Worm (Caenorhabditis elegans) whole organism, L4 larva: Measurements from ENCODE around the gene K05F1.14.
"Not testable (repeated sequence)": the region's sequence is repeated elsewhere in the genome, so short reads cannot be mapped to it uniquely, and the experiment has no call there.

Source experiments
- F37D6.2 ChIP-seq: sonication (generic microtip); optimal IDR thresholded peaks from 2 replicates; lab custom pipeline; 2016; ENCODE audit warnings: mild to moderate bottlenecking, missing genetic modification characterization, missing compliant biosample characterization
- F44E2.7 ChIP-seq: fragments of 200-800 bp; sonication (Bioruptor generic); IDR thresholded peaks from 2 replicates; pipeline ENCODE4 v2.1.2; 2022; ENCODE audit warnings: missing genetic modification characterization, missing compliant biosample characterization
- F49E8.2 ChIP-seq: sonication (generic microtip); optimal IDR thresholded peaks from 2 replicates; lab custom pipeline; 2016; ENCODE audit warnings: missing compliant biosample characterization, mild to moderate bottlenecking, missing genetic modification characterization, borderline replicate concordance
- ZK337.2 ChIP-seq: fragments of 200-800 bp; sonication (Bioruptor generic); IDR thresholded peaks from 2 replicates; pipeline ENCODE4 v1.3.6; 2022; ENCODE audit warnings: missing genetic modification reagents, missing genetic modification characterization, missing compliant biosample characterization
- ama-1 ChIP-seq: fragments of 150-350 bp; optimal IDR thresholded peaks from 2 replicates; lab custom pipeline; 2014; ENCODE audit warnings: inconsistent platforms, mixed read lengths
- arid-1 ChIP-seq: fragments of 200-800 bp; sonication (Bioruptor generic); conservative IDR thresholded peaks from 2 replicates; pipeline ENCODE4 v1.3.6; 2022; ENCODE audit warnings: missing genetic modification reagents, missing genetic modification characterization, missing compliant biosample characterization
- ceh-28 ChIP-seq: fragments of 150-350 bp; optimal IDR thresholded peaks from 2 replicates; lab custom pipeline; 2014; ENCODE audit warnings: missing biosample characterization, missing genetic modification reagents, missing genetic modification characterization
- cey-2 ChIP-seq: sonication (generic microtip); optimal IDR thresholded peaks from 3 replicates; lab custom pipeline; 2017; ENCODE audit warnings: missing genetic modification characterization, mild to moderate bottlenecking, missing compliant biosample characterization, antibody characterized with exemption, borderline replicate concordance; ENCODE audit not compliant: insufficient read depth
- daf-8 ChIP-seq: fragments of 200-800 bp; sonication (Bioruptor generic); IDR thresholded peaks from 2 replicates; pipeline ENCODE4 v1.3.6; 2022; ENCODE audit warnings: missing genetic modification characterization, missing compliant biosample characterization
- dpl-1 ChIP-seq: fragments of 150-350 bp; optimal IDR thresholded peaks from 2 replicates; lab custom pipeline; 2014; ENCODE audit warnings: missing biosample characterization, missing genetic modification reagents, missing genetic modification characterization
- duxl-1 ChIP-seq: sonication (generic microtip); optimal IDR thresholded peaks from 2 replicates; lab custom pipeline; 2016; ENCODE audit warnings: mild to moderate bottlenecking, missing genetic modification characterization, moderate library complexity, missing compliant biosample characterization; ENCODE audit not compliant: poor library complexity
- dve-1 ChIP-seq: sonication (generic microtip); optimal IDR thresholded peaks from 2 replicates; lab custom pipeline; 2017; ENCODE audit warnings: antibody characterized with exemption, mild to moderate bottlenecking, missing genetic modification characterization, missing compliant biosample characterization; ENCODE audit not compliant: insufficient read depth
- egl-27 ChIP-seq: sonication (generic microtip); optimal IDR thresholded peaks from 3 replicates; lab custom pipeline; 2017; ENCODE audit warnings: missing biosample characterization, missing genetic modification reagents, missing genetic modification characterization
- gei-8 ChIP-seq: fragments of 200-800 bp; sonication (Bioruptor generic); optimal IDR thresholded peaks from 2 replicates; lab custom pipeline; 2018; ENCODE audit warnings: mild to moderate bottlenecking, missing genetic modification characterization, missing compliant biosample characterization
- hif-1 ChIP-seq, 2 experiments: sonication (generic microtip); optimal IDR thresholded peaks; 2 replicates each; lab custom pipeline; 2016 to 2017; ENCODE audit warnings: missing compliant biosample characterization in 2 of 2, missing genetic modification characterization in 2 of 2, missing genetic modification reagents in 2 of 2, missing genotype in 2 of 2, mild to moderate bottlenecking in 1 of 2
- hlh-11 ChIP-seq: fragments of 200-800 bp; sonication (Bioruptor generic); optimal IDR thresholded peaks from 2 replicates; lab custom pipeline; 2018; ENCODE audit warnings: mild to moderate bottlenecking, missing genetic modification characterization, missing compliant biosample characterization
- hmg-1.1 ChIP-seq: fragments of 200-800 bp; sonication (Bioruptor generic); IDR thresholded peaks from 2 replicates; pipeline ENCODE4 v1.3.6; 2022; ENCODE audit warnings: missing genetic modification reagents, missing genetic modification characterization, missing compliant biosample characterization
- lin-13 ChIP-seq: fragments of 150-350 bp; optimal IDR thresholded peaks from 2 replicates; lab custom pipeline; 2014; ENCODE audit warnings: missing biosample characterization, missing genetic modification reagents, missing genetic modification characterization
- lin-15B ChIP-seq: fragments of 150-350 bp; sonication (generic microtip); optimal IDR thresholded peaks from 3 replicates; lab custom pipeline; 2014; ENCODE audit warnings: missing biosample characterization, missing genetic modification characterization
- lin-29 ChIP-seq: fragments of 200-800 bp; sonication (Bioruptor generic); IDR thresholded peaks from 2 replicates; pipeline ENCODE4 v1.3.6; 2022; ENCODE audit warnings: missing genetic modification reagents, missing genetic modification characterization, missing compliant biosample characterization
- lin-39 ChIP-seq: fragments of 150-350 bp; optimal IDR thresholded peaks from 2 replicates; lab custom pipeline; 2014; ENCODE audit warnings: missing biosample characterization, missing genetic modification reagents, missing genetic modification characterization
- lsy-2 ChIP-seq, 2 experiments: fragments of 150-350 bp in 1 of 2; sonication (generic microtip) in 1 of 2; optimal IDR thresholded peaks; 2 replicates each; lab custom pipeline; 2014 to 2017; ENCODE audit warnings: missing biosample characterization in 2 of 2, missing genetic modification characterization in 2 of 2
- mdl-1 ChIP-seq, 2 experiments: fragments of 150-350 bp in 1 of 2; sonication (generic microtip) in 1 of 2; optimal IDR thresholded peaks; 2 replicates each; lab custom pipeline; 2014 to 2017; ENCODE audit warnings: missing biosample characterization in 2 of 2, missing genetic modification characterization in 2 of 2
- mes-2 ChIP-seq: sonication (generic microtip); optimal IDR thresholded peaks from 2 replicates; lab custom pipeline; 2016; ENCODE audit warnings: missing genotype, mild to moderate bottlenecking, missing genetic modification characterization, missing compliant biosample characterization; ENCODE audit not compliant: poor library complexity, severe bottlenecking
- mxl-2 ChIP-seq: fragments of 200-800 bp; sonication (Bioruptor generic); conservative IDR thresholded peaks from 2 replicates; pipeline ENCODE4 v1.3.6; 2022; ENCODE audit warnings: missing genetic modification reagents, missing genetic modification characterization, missing compliant biosample characterization
- mxl-3 ChIP-seq: fragments of 200-800 bp; sonication (Bioruptor generic); optimal IDR thresholded peaks from 2 replicates; lab custom pipeline; 2018; ENCODE audit warnings: mild to moderate bottlenecking, missing genetic modification characterization, missing compliant biosample characterization
- nhr-10 ChIP-seq: fragments of 150-350 bp; optimal IDR thresholded peaks from 2 replicates; lab custom pipeline; 2014; ENCODE audit warnings: missing biosample characterization, missing genetic modification characterization
- nhr-102 ChIP-seq: sonication (generic microtip); optimal IDR thresholded peaks from 2 replicates; lab custom pipeline; 2016; ENCODE audit warnings: mild to moderate bottlenecking, missing genetic modification characterization, moderate library complexity, missing compliant biosample characterization
- nhr-237 ChIP-seq: sonication (generic microtip); optimal IDR thresholded peaks from 2 replicates; lab custom pipeline; 2017; ENCODE audit warnings: missing biosample characterization, missing genetic modification characterization
- nhr-25 ChIP-seq: sonication (generic microtip); optimal IDR thresholded peaks from 2 replicates; lab custom pipeline; 2017; ENCODE audit warnings: missing genetic modification characterization, mild to moderate bottlenecking, missing compliant biosample characterization, antibody characterized with exemption, moderate library complexity, borderline replicate concordance; ENCODE audit not compliant: insufficient read depth
- nhr-28 ChIP-seq: fragments of 150-350 bp; optimal IDR thresholded peaks from 2 replicates; lab custom pipeline; 2014; ENCODE audit warnings: missing biosample characterization, missing genetic modification characterization
- nhr-42 ChIP-seq: fragments of 200-800 bp; sonication (Bioruptor generic); IDR thresholded peaks from 2 replicates; pipeline ENCODE4 v1.3.6; 2022; ENCODE audit warnings: missing genetic modification characterization, missing compliant biosample characterization
- php-3 ChIP-seq: fragments of 200-800 bp; sonication (Bioruptor generic); IDR thresholded peaks from 2 replicates; pipeline ENCODE4 v1.3.6; 2022; ENCODE audit warnings: missing genetic modification reagents, missing genetic modification characterization, missing compliant biosample characterization
- pqm-1 ChIP-seq: sonication (generic microtip); optimal IDR thresholded peaks from 2 replicates; lab custom pipeline; 2017; ENCODE audit warnings: missing biosample characterization, missing genetic modification characterization
- saeg-2 ChIP-seq: fragments of 200-800 bp; sonication (Bioruptor generic); IDR thresholded peaks from 2 replicates; pipeline ENCODE4 v1.3.6; 2022; ENCODE audit warnings: missing genetic modification reagents, missing genetic modification characterization, missing compliant biosample characterization
- sdz-12 ChIP-seq: fragments of 200-800 bp; sonication (Bioruptor generic); optimal IDR thresholded peaks from 2 replicates; lab custom pipeline; 2018; ENCODE audit warnings: mild to moderate bottlenecking, missing genetic modification characterization, missing compliant biosample characterization
- snpc-4 ChIP-seq: fragments of 150-350 bp; optimal IDR thresholded peaks from 2 replicates; lab custom pipeline; 2014; ENCODE audit warnings: missing biosample characterization, missing genetic modification characterization
- tag-97 ChIP-seq: fragments of 200-800 bp; sonication (Bioruptor generic); IDR thresholded peaks from 2 replicates; pipeline ENCODE4 v1.3.6; 2022; ENCODE audit warnings: missing genetic modification characterization, missing compliant biosample characterization
- unc-62 ChIP-seq, 3 experiments: fragments of 150-350 bp in 1 of 3; sonication (generic microtip); optimal IDR thresholded peaks in 2 of 3; peaks in 1 of 3; 1 replicate in 1 of 3; 2 replicates in 2 of 3; lab custom pipeline; 2014 to 2017; ENCODE audit warnings: missing biosample characterization in 3 of 3, missing genetic modification characterization in 3 of 3, missing genetic modification reagents in 3 of 3, missing genotype in 1 of 3
- zfp-3 ChIP-seq: fragments of 200-800 bp; sonication (Bioruptor generic); conservative IDR thresholded peaks from 2 replicates; pipeline ENCODE4 v1.3.6; 2022; ENCODE audit warnings: missing genetic modification reagents, missing genetic modification characterization, missing compliant biosample characterization
- ztf-11 ChIP-seq: fragments of 150-350 bp; optimal IDR thresholded peaks from 2 replicates; lab custom pipeline; 2014; ENCODE audit warnings: missing biosample characterization, missing genetic modification characterization

K05F1.14 gene

ce11 chrII:5768274-5768820 lies 24.0 kb downstream of the K05F1.14 start:
- TF ChIP-seq dve-1 (tag; lab: Kevin White, UChicago) (no peak), F49E8.2 (no peak), unc-62 (GFP tag; optimal IDR thresholded peaks at IDR 0.05 in 1 of 2; lab: Kevin White, UChicago) (peak in 1 of 2 experiments; percentile 44), unc-62 (tag; optimal IDR thresholded peaks at IDR 0.05; lab: Kevin White, UChicago) (no peak), php-3 (GFP tag; lab: Robert Waterston, UW) (no peak), hlh-11 (tag; lab: Kevin White, UChicago) (no peak), ztf-11 (tag; lab: Kevin White, UChicago) (no peak), mes-2 (tag; lab: Kevin White, UChicago) (no peak), nhr-28 (tag; lab: Kevin White, UChicago) (peak; percentile 6), nhr-25 (tag; lab: Kevin White, UChicago) (no peak), hmg-1.1 (GFP tag; lab: Robert Waterston, UW) (no peak), gei-8 (GFP tag; lab: Kevin White, UChicago) (no peak), nhr-10 (tag; lab: Kevin White, UChicago) (no peak), pqm-1 (tag; lab: Kevin White, UChicago) (no peak), duxl-1 (no peak), lin-15B (no peak), ZK337.2 (GFP tag; lab: Robert Waterston, UW) (no peak), nhr-42 (GFP tag; lab: Robert Waterston, UW) (no peak)
- TF ChIP-seq, all 104 proteins: peak for 2

- TF ChIP-seq egl-27: no peak
Observed at ce11 chrII:5765318-5765717, 27.1 kb downstream of the K05F1.14 start, which contains the start of gene ifb-1. Gene ifb-1, plus strand, starts transcription at chrII:5765618.

- TF ChIP-seq hif-1 (tag; optimal IDR thresholded peaks at IDR 0.05; lab: Kevin White, UChicago); ZK337.2 (GFP tag; lab: Robert Waterston, UW); nhr-102 (tag; lab: Kevin White, UChicago): not testable (repeated sequence)
Observed at ce11 chrII:5757656-5758055, 34.7 kb downstream of the K05F1.14 start, which contains the start of the genes F10C1.3 and F10C1.23. Gene F10C1.3, minus strand, starts transcription at chrII:5757756. Gene F10C1.23, plus strand, starts transcription at chrII:5758040.

DNA sequence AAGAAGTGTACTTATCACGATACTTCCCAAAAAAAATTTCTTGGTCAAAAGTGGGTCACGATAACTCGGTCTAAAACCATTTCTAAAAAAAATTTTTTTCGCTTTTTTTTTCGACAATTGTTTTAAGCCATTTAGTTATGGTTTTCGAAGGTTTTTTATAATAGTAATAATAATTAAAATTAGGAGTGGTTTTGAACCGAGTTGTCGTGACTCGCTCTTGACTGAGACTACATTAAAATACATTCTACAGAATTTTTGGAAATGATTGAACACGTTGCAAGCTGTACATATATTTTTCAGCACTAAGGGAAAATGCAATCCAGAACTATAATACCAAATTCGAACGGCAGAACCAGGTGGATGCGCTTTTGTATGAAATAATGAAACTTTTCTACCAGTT lies 38.2 kb downstream of the K05F1.14 start, which contains the start of gene F10C1.8:
F10C1.8 (plus strand) TSS at position 301 of the 400 bp plus-strand sequence.
- no peak for TF ChIP-seq hmg-1.1 (GFP tag; lab: Robert Waterston, UW)
- no peak for TF ChIP-seq cey-2 (tag; lab: Kevin White, UChicago)
- no peak for TF ChIP-seq lsy-2 (tag; optimal IDR thresholded peaks at IDR 0.05; lab: Kevin White, UChicago)
- TF ChIP-seq zfp-3 (GFP tag; lab: Robert Waterston, UW): no peak
- no peak for TF ChIP-seq nhr-237 (tag; lab: Kevin White, UChicago)
- no peak for TF ChIP-seq lin-29 (GFP tag; lab: Robert Waterston, UW)

- no peak for TF ChIP-seq arid-1 (GFP tag; lab: Robert Waterston, UW)
- no peak for TF ChIP-seq mxl-2 (GFP tag; lab: Robert Waterston, UW)
- peak; percentile 17 for TF ChIP-seq mxl-3 (GFP tag; lab: Kevin White, UChicago)
- TF ChIP-seq tag-97 (GFP tag; lab: Robert Waterston, UW): no peak
- no peak for TF ChIP-seq sdz-12 (GFP tag; lab: Kevin White, UChicago)
- TF ChIP-seq saeg-2 (GFP tag; lab: Robert Waterston, UW): no peak
- no peak for TF ChIP-seq ceh-28 (tag; lab: Kevin White, UChicago)
- TF ChIP-seq lin-13 (GFP tag; lab: Kevin White, UChicago): no peak
- no peak for TF ChIP-seq dpl-1 (GFP tag; lab: Kevin White, UChicago)
- TF ChIP-seq duxl-1: no peak
- TF ChIP-seq mdl-1 (tag; optimal IDR thresholded peaks at IDR 0.05; lab: Kevin White, UChicago): no peak
- TF ChIP-seq snpc-4 (tag; lab: Kevin White, UChicago): no peak
- TF ChIP-seq lin-39 (tag; lab: Kevin White, UChicago): no peak
- TF ChIP-seq nhr-10 (tag; lab: Kevin White, UChicago): no peak
- TF ChIP-seq F44E2.7 (GFP tag; lab: Robert Waterston, UW): no peak
- TF ChIP-seq ama-1 (lab: Kevin White, UChicago): peak; percentile 8
- no peak for TF ChIP-seq F37D6.2 (tag; lab: Kevin White, UChicago)
- no peak for TF ChIP-seq nhr-25 (tag; lab: Kevin White, UChicago)
- no peak for TF ChIP-seq daf-8 (GFP tag; lab: Robert Waterston, UW)
Observed at ce11 chrII:5751353-5751752, 41.0 kb downstream of the K05F1.14 start.
